Worm (Caenorhabditis elegans): ENCODE results near the gene pgph-2.
"Not testable (repeated sequence)": the region's sequence is repeated elsewhere in the genome, so short reads cannot be mapped to it uniquely, and the experiment has no call there.

The pgph-2 gene

DNA sequence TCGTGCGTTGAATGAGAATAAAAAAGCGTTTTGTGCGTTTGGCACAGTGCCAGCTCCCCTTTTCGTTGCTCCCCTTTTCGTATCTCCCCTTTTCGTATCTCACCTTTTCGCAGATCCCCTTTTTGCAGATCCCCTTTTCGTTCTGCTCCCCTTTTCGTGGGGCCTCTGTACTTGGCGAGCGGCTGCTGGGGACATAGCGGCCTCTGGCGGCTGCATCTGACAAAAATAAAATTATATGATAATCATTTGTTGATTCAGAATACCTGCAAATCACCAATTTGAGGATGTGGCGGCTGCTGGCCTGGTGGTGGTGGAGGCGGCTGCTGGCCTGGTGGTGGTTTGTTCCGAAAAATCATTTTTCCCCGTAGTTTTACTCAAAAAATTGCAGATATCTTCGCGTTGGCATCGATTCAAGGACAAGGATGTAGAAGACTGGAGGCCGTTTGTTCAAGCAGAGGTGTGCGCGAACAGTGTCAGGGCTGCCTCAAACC, 9.7 kb upstream of the pgph-2 start, which contains the start of gene K09H11.11:
TSS of gene K09H11.11 (minus strand) at position 51 of the 491 bp plus-strand sequence.
- not testable (repeated sequence) for TF ChIP-seq scrt-1 (GFP tag; IDR thresholded peaks at IDR 0.05); B0310.2 (tag; optimal IDR thresholded peaks at IDR 0.05); tbx-11 (GFP tag; IDR thresholded peaks at IDR 0.05)

DNA sequence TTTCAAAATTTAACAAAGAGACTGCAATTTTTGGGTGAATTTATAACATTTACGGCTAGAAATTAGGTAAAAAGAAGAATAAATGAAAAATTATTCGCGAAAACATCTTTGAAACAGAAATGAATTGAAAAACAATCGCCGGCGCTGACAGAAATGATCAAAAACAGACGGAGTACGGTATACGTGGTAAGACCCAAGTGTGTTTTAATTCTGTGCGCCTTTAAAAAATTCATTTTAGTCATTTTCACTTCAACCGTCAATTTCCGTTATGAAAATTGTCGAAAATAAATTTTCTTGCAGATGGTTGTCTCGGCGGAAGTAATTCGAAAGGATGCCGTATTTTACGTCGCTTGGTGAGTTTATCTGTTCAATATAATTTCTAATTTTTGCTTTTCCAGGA, 8.7 kb upstream of the pgph-2 start, which contains the start of gene C53A3.3:
TSS of gene C53A3.3 (plus strand) at position 301 of the 400 bp plus-strand sequence.
- TF ChIP-seq hmg-4 (GFP tag; optimal IDR thresholded peaks at IDR 0.05): no peak
- TF ChIP-seq flt-1 (GFP tag; IDR thresholded peaks at IDR 0.05): no peak
- no peak for TF ChIP-seq hmbx-1 (tag; optimal IDR thresholded peaks at IDR 0.05)
- TF ChIP-seq hnd-1 (tag; optimal IDR thresholded peaks at IDR 0.05): no peak
- no peak for TF ChIP-seq tbx-11 (GFP tag; IDR thresholded peaks at IDR 0.05)
- TF ChIP-seq F13C5.2 (tag; optimal IDR thresholded peaks at IDR 0.05): no peak
- no peak for TF ChIP-seq ets-7 (tag; optimal IDR thresholded peaks at IDR 0.05)
- no peak for TF ChIP-seq pes-1 (GFP tag; IDR thresholded peaks at IDR 0.05)

- TF ChIP-seq hmbx-1 (tag; optimal IDR thresholded peaks at IDR 0.05) (no peak), hmg-4 (GFP tag; optimal IDR thresholded peaks at IDR 0.05) (no peak), pes-1 (GFP tag; IDR thresholded peaks at IDR 0.05) (no peak), tbx-37 (GFP tag; conservative IDR thresholded peaks at IDR 0.05) (no peak), ceh-36 (tag; optimal IDR thresholded peaks at IDR 0.05) (no peak), hnd-1 (tag; optimal IDR thresholded peaks at IDR 0.05) (no peak), ceh-13 (GFP tag; optimal IDR thresholded peaks at IDR 0.05) (no peak), ets-7 (tag; optimal IDR thresholded peaks at IDR 0.05) (no peak), flt-1 (GFP tag; IDR thresholded peaks at IDR 0.05) (no peak), sea-1 (GFP tag; conservative IDR thresholded peaks at IDR 0.05) (no peak), B0310.2 (tag; optimal IDR thresholded peaks at IDR 0.05) (no peak), F13C5.2 (tag; optimal IDR thresholded peaks at IDR 0.05) (no peak), scrt-1 (GFP tag; IDR thresholded peaks at IDR 0.05) (no peak), tra-4 (tag; optimal IDR thresholded peaks at IDR 0.05) (no peak), ama-1 (optimal IDR thresholded peaks at IDR 0.05) (no peak), aly-1 (tag; optimal IDR thresholded peaks at IDR 0.05) (no peak)
These were observed 6.1 kb upstream of the pgph-2 start, which contains the start of gene C53A3.4 for ce11 chrV:5758780-5759179. Gene C53A3.4 (minus strand): TSS chrV:5758880.

DNA sequence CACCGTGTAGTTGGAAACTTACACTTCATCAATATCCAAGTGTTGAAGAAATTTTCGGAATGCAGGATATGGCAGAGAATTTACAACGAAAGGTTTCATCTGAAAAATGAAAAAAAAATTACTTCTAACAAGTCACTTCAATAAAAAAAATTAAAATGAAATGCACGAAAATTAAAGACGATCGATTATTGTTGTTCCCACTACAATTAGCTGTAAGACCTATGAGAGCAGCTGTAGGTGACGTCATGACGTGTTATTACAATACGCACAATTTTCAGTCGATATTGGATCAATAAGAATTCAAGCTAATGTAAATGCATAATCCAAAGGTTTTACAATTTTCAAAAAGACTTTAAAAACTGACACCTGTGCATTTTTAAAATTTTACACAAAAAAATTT, 4.8 kb upstream of the pgph-2 start, which contains the start of gene C53A3.1:
TSS of gene C53A3.1 (minus strand) at position 101 of the 400 bp plus-strand sequence.
- TF ChIP-seq tbx-11 (GFP tag; IDR thresholded peaks at IDR 0.05) (no peak), B0310.2 (tag; optimal IDR thresholded peaks at IDR 0.05) (no peak), hnd-1 (tag; optimal IDR thresholded peaks at IDR 0.05) (no peak), ceh-13 (GFP tag; optimal IDR thresholded peaks at IDR 0.05) (no peak), ceh-36 (tag; optimal IDR thresholded peaks at IDR 0.05) (no peak), F13C5.2 (tag; optimal IDR thresholded peaks at IDR 0.05) (no peak), tbx-37 (GFP tag; conservative IDR thresholded peaks at IDR 0.05) (no peak), tra-4 (tag; optimal IDR thresholded peaks at IDR 0.05) (no peak), sea-1 (GFP tag; conservative IDR thresholded peaks at IDR 0.05) (no peak), flt-1 (GFP tag; IDR thresholded peaks at IDR 0.05) (no peak)

DNA sequence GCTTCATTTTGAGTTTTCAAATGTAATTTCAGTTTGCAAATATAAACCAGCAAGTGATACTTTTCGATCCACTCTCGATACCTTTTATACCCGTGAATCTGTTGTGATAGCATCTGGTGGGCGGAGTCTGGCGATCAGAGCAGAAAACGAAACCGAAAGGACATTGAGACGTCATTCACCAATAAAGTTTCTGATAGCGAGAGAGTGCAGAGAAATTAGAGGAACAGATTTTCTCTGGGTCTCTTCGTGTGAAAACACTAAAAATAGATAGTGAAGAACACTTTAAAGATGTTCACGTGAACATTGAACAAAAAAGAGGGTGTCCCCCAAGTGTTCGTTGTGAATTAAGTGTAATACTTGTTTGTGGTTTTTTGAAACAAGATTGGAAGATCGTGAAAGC, 1.1 kb upstream of the pgph-2 start, which contains the start of gene pgph-3:
TSS of gene pgph-3 (minus strand) at position 60 of the 400 bp plus-strand sequence.
- TF ChIP-seq B0310.2 (tag; optimal IDR thresholded peaks at IDR 0.05) (no peak), tbx-37 (GFP tag; conservative IDR thresholded peaks at IDR 0.05) (no peak), F13C5.2 (tag; optimal IDR thresholded peaks at IDR 0.05) (no peak), ceh-13 (GFP tag; optimal IDR thresholded peaks at IDR 0.05) (no peak), hmg-4 (GFP tag; optimal IDR thresholded peaks at IDR 0.05) (no peak)

DNA sequence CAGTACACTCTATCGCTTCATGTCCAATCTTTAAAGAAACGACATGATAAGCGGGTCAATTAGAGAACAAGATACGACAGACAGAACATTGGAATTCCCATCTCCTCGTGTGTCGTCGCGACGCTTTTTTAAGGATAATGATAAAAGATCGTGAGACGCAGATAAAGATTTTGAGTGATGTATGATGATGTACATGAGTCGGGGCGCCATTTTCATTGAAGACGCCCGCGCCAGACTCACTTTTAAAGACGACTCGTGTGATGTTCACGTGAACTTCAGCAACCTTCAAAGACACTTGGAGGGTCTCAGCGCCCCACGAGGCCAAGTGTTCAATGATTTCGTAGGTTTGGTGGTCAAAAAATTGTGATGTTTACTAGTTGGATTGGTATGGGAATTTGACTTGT, 3.4 kb downstream of the pgph-2 start:
- TF ChIP-seq aly-1 (tag; optimal IDR thresholded peaks at IDR 0.05): no peak
- no peak for TF ChIP-seq ama-1 (optimal IDR thresholded peaks at IDR 0.05)
- no peak for TF ChIP-seq hmg-4 (GFP tag; optimal IDR thresholded peaks at IDR 0.05)
- TF ChIP-seq scrt-1 (GFP tag; IDR thresholded peaks at IDR 0.05): no peak
- no peak for TF ChIP-seq tbx-37 (GFP tag; conservative IDR thresholded peaks at IDR 0.05)
- TF ChIP-seq tbx-11 (GFP tag; IDR thresholded peaks at IDR 0.05): no peak
- TF ChIP-seq hmbx-1 (tag; optimal IDR thresholded peaks at IDR 0.05): no peak
- TF ChIP-seq ceh-36 (tag; optimal IDR thresholded peaks at IDR 0.05): no peak
- no peak for TF ChIP-seq pes-1 (GFP tag; IDR thresholded peaks at IDR 0.05)
- no peak for TF ChIP-seq ceh-13 (GFP tag; optimal IDR thresholded peaks at IDR 0.05)
- no peak for TF ChIP-seq B0310.2 (tag; optimal IDR thresholded peaks at IDR 0.05)
- TF ChIP-seq hnd-1 (tag; optimal IDR thresholded peaks at IDR 0.05): no peak
- no peak for TF ChIP-seq flt-1 (GFP tag; IDR thresholded peaks at IDR 0.05)
- TF ChIP-seq ets-7 (tag; optimal IDR thresholded peaks at IDR 0.05): no peak
- no peak for TF ChIP-seq F13C5.2 (tag; optimal IDR thresholded peaks at IDR 0.05)
- no peak for TF ChIP-seq sea-1 (GFP tag; conservative IDR thresholded peaks at IDR 0.05)
- no peak for TF ChIP-seq tra-4 (tag; optimal IDR thresholded peaks at IDR 0.05)

ce11 chrV:5769500-5769899, 4.6 kb downstream of the pgph-2 start:
- TF ChIP-seq ets-7 (tag; optimal IDR thresholded peaks at IDR 0.05) (no peak), F13C5.2 (tag; optimal IDR thresholded peaks at IDR 0.05) (no peak), tbx-37 (GFP tag; conservative IDR thresholded peaks at IDR 0.05) (no peak), hmbx-1 (tag; optimal IDR thresholded peaks at IDR 0.05) (no peak), tra-4 (tag; optimal IDR thresholded peaks at IDR 0.05) (no peak), ama-1 (optimal IDR thresholded peaks at IDR 0.05) (no peak)

DNA sequence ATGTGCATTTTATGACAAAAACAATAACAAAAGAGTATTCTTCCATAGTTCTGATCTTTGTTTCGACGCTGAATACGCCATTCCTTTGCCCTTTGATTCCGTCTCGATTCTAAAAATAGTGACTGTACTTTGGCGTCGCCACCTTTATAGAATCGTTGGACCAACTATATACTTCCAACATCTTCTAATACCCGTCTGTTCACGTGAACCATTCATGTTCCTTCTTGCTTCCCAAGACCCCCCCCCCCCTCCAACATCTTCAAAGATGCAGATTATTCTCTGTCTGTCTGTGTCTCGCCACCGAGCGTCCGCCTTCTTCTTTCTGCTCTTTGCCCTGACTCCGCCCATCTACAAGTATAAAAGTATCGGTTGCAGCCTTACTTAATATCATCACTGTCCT, 5.1 kb downstream of the pgph-2 start:
- no peak for TF ChIP-seq F13C5.2 (tag; optimal IDR thresholded peaks at IDR 0.05)
- TF ChIP-seq hmbx-1 (tag; optimal IDR thresholded peaks at IDR 0.05): no peak
- no peak for TF ChIP-seq ets-7 (tag; optimal IDR thresholded peaks at IDR 0.05)
- TF ChIP-seq hnd-1 (tag; optimal IDR thresholded peaks at IDR 0.05): no peak
- TF ChIP-seq ama-1 (optimal IDR thresholded peaks at IDR 0.05): no peak
- no peak for TF ChIP-seq ceh-36 (tag; optimal IDR thresholded peaks at IDR 0.05)

Measured in whole organism, early embryonic.